Fruit fly (Drosophila melanogaster) whole organism, embryonic: ENCODE data around the gene Lipt2.
A peak's percentile ranks its signal among the peaks of the same experiment; 100 is the strongest.

Experiments
- Abd-B ChIP-seq: fragments of 200-800 bp; sonication (Bioruptor generic); optimal IDR thresholded peaks from 2 replicates; lab custom pipeline; 2018; ENCODE audit warnings: missing biosample characterization, mild to moderate bottlenecking, missing genetic modification characterization, moderate library complexity
- Asciz ChIP-seq: fragments of 200-800 bp; sonication (Bioruptor generic); optimal IDR thresholded peaks from 2 replicates; lab custom pipeline; 2017; ENCODE audit warnings: missing biosample characterization, mild to moderate bottlenecking, missing genetic modification characterization, missing genetic modification reagents
- Atf-2 ChIP-seq: fragments of 200-800 bp; sonication (Bioruptor generic); optimal IDR thresholded peaks from 2 replicates; lab custom pipeline; 2016; ENCODE audit warnings: missing biosample characterization, missing genetic modification characterization
- Awh ChIP-seq: fragments of 200-800 bp; sonication (Bioruptor generic); IDR thresholded peaks from 2 replicates; pipeline ENCODE4, ENCODE4 v1.3.6; 2022; ENCODE audit warnings: missing biosample characterization, missing genetic modification characterization
- B-H1 ChIP-seq: fragments of 200-800 bp; sonication (Bioruptor generic); IDR thresholded peaks from 3 replicates; pipeline ENCODE4 v1.3.6; 2022; ENCODE audit warnings: missing biosample characterization, missing genetic modification characterization
- Bgb ChIP-seq: fragments of 200-800 bp; sonication (Bioruptor generic); IDR thresholded peaks from 2 replicates; pipeline ENCODE4 v1.3.6; 2022; ENCODE audit warnings: missing biosample characterization, missing genetic modification characterization; ENCODE audit not compliant: partially characterized antibody
- CG10565 ChIP-seq: fragments of 200-800 bp; sonication (Bioruptor generic); optimal IDR thresholded peaks from 3 replicates; lab custom pipeline; 2016; ENCODE audit warnings: missing biosample characterization, mild to moderate bottlenecking, missing genetic modification characterization
- CG11398 ChIP-seq: fragments of 200-800 bp; sonication (Bioruptor generic); optimal IDR thresholded peaks from 2 replicates; lab custom pipeline; 2016; ENCODE audit warnings: missing biosample characterization, missing genetic modification characterization
- CG11560 ChIP-seq: fragments of 200-800 bp; sonication (Bioruptor generic); IDR thresholded peaks from 3 replicates; pipeline ENCODE4 v1.3.6; 2022; ENCODE audit warnings: missing biosample characterization, missing genetic modification characterization
- CG12391 ChIP-seq: fragments of 200-800 bp; sonication (Bioruptor generic); optimal IDR thresholded peaks from 3 replicates; lab custom pipeline; 2018; ENCODE audit warnings: missing biosample characterization, mild to moderate bottlenecking, missing genetic modification characterization, moderate library complexity
- CG12744 ChIP-seq: fragments of 200-800 bp; sonication (Bioruptor generic); optimal IDR thresholded peaks from 2 replicates; lab custom pipeline; 2016; ENCODE audit warnings: missing biosample characterization, missing genetic modification characterization
- CG13123 ChIP-seq: fragments of 200-800 bp; sonication (Bioruptor generic); optimal IDR thresholded peaks from 2 replicates; lab custom pipeline; 2016; ENCODE audit warnings: missing biosample characterization, missing genetic modification characterization
- CG13287 ChIP-seq: fragments of 200-800 bp; sonication (Bioruptor generic); IDR thresholded peaks from 2 replicates; pipeline ENCODE4 v1.3.6; 2022; ENCODE audit warnings: missing biosample characterization, missing genetic modification characterization; ENCODE audit not compliant: partially characterized antibody
- CG15011 ChIP-seq: fragments of 200-800 bp; sonication (Bioruptor generic); optimal IDR thresholded peaks from 3 replicates; lab custom pipeline; 2018; ENCODE audit warnings: missing biosample characterization, mild to moderate bottlenecking, missing genetic modification characterization
- CG15479 ChIP-seq: fragments of 200-800 bp; sonication (Bioruptor generic); optimal IDR thresholded peaks from 3 replicates; lab custom pipeline; 2019; ENCODE audit warnings: missing biosample characterization, mild to moderate bottlenecking, missing genetic modification characterization, moderate library complexity
- CG17802 ChIP-seq: fragments of 200-800 bp; sonication (Bioruptor generic); optimal IDR thresholded peaks from 2 replicates; lab custom pipeline; 2018; ENCODE audit warnings: missing biosample characterization, mild to moderate bottlenecking, missing genetic modification characterization, moderate library complexity
- CG2129 ChIP-seq: fragments of 200-800 bp; sonication (Bioruptor generic); IDR thresholded peaks from 2 replicates; pipeline ENCODE4 v1.3.6; 2022; ENCODE audit warnings: missing biosample characterization, missing genetic modification characterization; ENCODE audit not compliant: partially characterized antibody
- CG31365 ChIP-seq: fragments of 200-800 bp; sonication (Bioruptor generic); optimal IDR thresholded peaks from 2 replicates; lab custom pipeline; 2018; ENCODE audit warnings: missing biosample characterization, mild to moderate bottlenecking, missing genetic modification characterization
- CG3847 ChIP-seq: fragments of 200-800 bp; sonication (Bioruptor generic); IDR thresholded peaks from 2 replicates; pipeline ENCODE4 v1.3.6; 2022; ENCODE audit warnings: missing biosample characterization, missing genetic modification characterization
- CG4328 ChIP-seq: fragments of 200-800 bp; sonication (Bioruptor generic); optimal IDR thresholded peaks from 3 replicates; lab custom pipeline; 2017; ENCODE audit warnings: missing biosample characterization, missing genetic modification reagents, missing genetic modification characterization
- CG4730 ChIP-seq: fragments of 200-800 bp; sonication (Bioruptor generic); IDR thresholded peaks from 2 replicates; pipeline ENCODE4 v1.3.6; 2022; ENCODE audit warnings: missing biosample characterization, missing genetic modification characterization
- CG4854 ChIP-seq: fragments of 200-800 bp; sonication (Bioruptor generic); optimal IDR thresholded peaks from 2 replicates; lab custom pipeline; 2016; ENCODE audit warnings: missing biosample characterization, missing genetic modification characterization, inconsistent platforms
- CG5180 ChIP-seq: fragments of 200-800 bp; sonication (Bioruptor generic); optimal IDR thresholded peaks from 3 replicates; lab custom pipeline; 2017; ENCODE audit warnings: missing biosample characterization, missing genetic modification characterization, mild to moderate bottlenecking, moderate library complexity, missing genetic modification reagents
- CG7987 ChIP-seq: fragments of 200-800 bp; sonication (Bioruptor generic); optimal IDR thresholded peaks from 2 replicates; lab custom pipeline; 2018; ENCODE audit warnings: missing biosample characterization, mild to moderate bottlenecking, missing genetic modification characterization, moderate library complexity
- CG9609 ChIP-seq: fragments of 200-800 bp; sonication (Bioruptor generic); optimal IDR thresholded peaks from 3 replicates; lab custom pipeline; 2016; ENCODE audit warnings: missing biosample characterization, missing genetic modification characterization
- CoRest ChIP-seq: fragments of 200-800 bp; sonication (Bioruptor generic); optimal IDR thresholded peaks from 3 replicates; lab custom pipeline; 2018; ENCODE audit warnings: missing biosample characterization, mild to moderate bottlenecking, missing genetic modification characterization, moderate library complexity
- Dbx ChIP-seq: fragments of 200-800 bp; sonication (Bioruptor generic); IDR thresholded peaks from 3 replicates; pipeline ENCODE4 v1.3.6; 2022; ENCODE audit warnings: missing biosample characterization, missing genetic modification characterization
- Dek ChIP-seq: fragments of 200-800 bp; sonication (Bioruptor generic); optimal IDR thresholded peaks from 3 replicates; lab custom pipeline; 2019; ENCODE audit warnings: missing biosample characterization, mild to moderate bottlenecking, missing genetic modification characterization, moderate library complexity
- Dref ChIP-seq: fragments of 200-800 bp; sonication (Bioruptor generic); IDR thresholded peaks from 2 replicates; pipeline ENCODE4 v1.3.6; 2022; ENCODE audit warnings: missing biosample characterization, missing genetic modification characterization
- H15 ChIP-seq: fragments of 200-800 bp; sonication (Bioruptor generic); IDR thresholded peaks from 3 replicates; pipeline ENCODE4 v1.3.6; 2022; ENCODE audit warnings: missing biosample characterization, missing genetic modification characterization
- HLH4C ChIP-seq: fragments of 200-800 bp; sonication (Bioruptor generic); IDR thresholded peaks from 3 replicates; pipeline ENCODE4 v1.3.6; 2022; ENCODE audit warnings: missing biosample characterization, missing genetic modification characterization; ENCODE audit not compliant: partially characterized antibody
- Hr78 ChIP-seq, 2 experiments: fragments of 200-800 bp in 1 of 2; fragments of >200 bp in 1 of 2; sonication (Bioruptor generic) in 1 of 2; optimal IDR thresholded peaks; 2 replicates each; lab custom pipeline; 2017 to 2019; ENCODE audit warnings: missing biosample characterization in 2 of 2, missing genetic modification characterization in 2 of 2, mild to moderate bottlenecking in 1 of 2, moderate library complexity in 1 of 2
- Vsx1 ChIP-seq: fragments of 200-800 bp; sonication (Bioruptor generic); optimal IDR thresholded peaks from 2 replicates; lab custom pipeline; 2017; ENCODE audit warnings: missing biosample characterization, mild to moderate bottlenecking, missing genetic modification characterization, missing genetic modification reagents
- bbx ChIP-seq: fragments of 200-800 bp; sonication (Bioruptor generic); IDR thresholded peaks from 2 replicates; pipeline ENCODE4 v1.3.6; 2022; ENCODE audit warnings: missing biosample characterization, missing genetic modification characterization; ENCODE audit not compliant: partially characterized antibody
- chn ChIP-seq: fragments of 200-800 bp; sonication (Bioruptor generic); optimal IDR thresholded peaks from 2 replicates; lab custom pipeline; 2016; ENCODE audit warnings: missing biosample characterization, missing genetic modification characterization
- dpn ChIP-seq, 2 experiments: fragments of 200-800 bp; sonication (Bioruptor generic); optimal IDR thresholded peaks; 3 replicates each; lab custom pipeline; 2016; ENCODE audit warnings: missing biosample characterization in 2 of 2, missing genetic modification characterization in 2 of 2
- emc ChIP-seq: fragments of 200-800 bp; sonication (Bioruptor generic); optimal IDR thresholded peaks from 2 replicates; lab custom pipeline; 2016; ENCODE audit warnings: missing biosample characterization, missing genetic modification characterization
- fd96Cb ChIP-seq: fragments of 200-800 bp; sonication (Bioruptor generic); optimal IDR thresholded peaks from 2 replicates; lab custom pipeline; 2018; ENCODE audit warnings: missing biosample characterization, mild to moderate bottlenecking, missing genetic modification characterization, moderate library complexity
- gem ChIP-seq: fragments of 200-800 bp; sonication (Bioruptor generic); optimal IDR thresholded peaks from 2 replicates; lab custom pipeline; 2019; ENCODE audit warnings: missing biosample characterization, mild to moderate bottlenecking, missing genetic modification characterization, moderate library complexity
- grn ChIP-seq: fragments of 200-800 bp; sonication (Bioruptor generic); optimal IDR thresholded peaks from 3 replicates; lab custom pipeline; 2017; ENCODE audit warnings: missing biosample characterization, missing genetic modification characterization
- hb ChIP-seq: fragments of 200-800 bp; sonication (Bioruptor generic); IDR thresholded peaks from 3 replicates; pipeline ENCODE4 v1.3.6; 2022; ENCODE audit warnings: missing biosample characterization, missing genetic modification characterization; ENCODE audit not compliant: partially characterized antibody
- kay ChIP-seq: fragments of 200-800 bp; sonication (Bioruptor generic); optimal IDR thresholded peaks from 2 replicates; lab custom pipeline; 2016; ENCODE audit warnings: missing biosample characterization, missing genetic modification characterization
- lmd ChIP-seq: fragments of 200-800 bp; sonication (Bioruptor generic); IDR thresholded peaks from 2 replicates; pipeline ENCODE4 v1.3.6; 2022; ENCODE audit warnings: missing biosample characterization, missing genetic modification characterization
- nom ChIP-seq: fragments of 200-800 bp; sonication (Bioruptor generic); optimal IDR thresholded peaks from 2 replicates; lab custom pipeline; 2017; ENCODE audit warnings: missing biosample characterization, missing genetic modification characterization, mild to moderate bottlenecking, moderate library complexity, missing genetic modification reagents
- shn ChIP-seq: fragments of 200-800 bp; sonication (Bioruptor generic); optimal IDR thresholded peaks from 3 replicates; lab custom pipeline; 2016; ENCODE audit warnings: missing biosample characterization, missing genetic modification characterization
- tna ChIP-seq: fragments of 200-800 bp; sonication (Bioruptor generic); IDR thresholded peaks from 2 replicates; pipeline ENCODE4 v1.3.6; 2022; ENCODE audit warnings: missing biosample characterization, missing genetic modification characterization; ENCODE audit not compliant: partially characterized antibody
- zen2 ChIP-seq: fragments of 200-800 bp; sonication (Bioruptor generic); IDR thresholded peaks from 3 replicates; pipeline ENCODE4 v1.3.6; 2022; ENCODE audit warnings: missing biosample characterization, missing genetic modification characterization; ENCODE audit not compliant: partially characterized antibody

Lipt2 gene

dm6 chr3R:4479038-4479988 is 42.2 kb upstream of the Lipt2 start, which contains the start of gene CG31523 (continued):
- TF ChIP-seq emc = no peak
- TF ChIP-seq Asciz (GFP tag; lab: Kevin White, UChicago) = no peak
- no peak for TF ChIP-seq fd96Cb (tag; lab: Kevin White, UChicago)
- TF ChIP-seq Awh (GFP tag; lab: Robert Waterston, UW) = no peak
- no peak for TF ChIP-seq kay (GFP tag; lab: Kevin White, UChicago)
- no peak for TF ChIP-seq CG15011
- no peak for TF ChIP-seq Atf-2 (GFP tag; lab: Kevin White, UChicago)
- no peak; the same call in 1 of the 2 replicates for TF ChIP-seq tna (GFP tag; lab: Robert Waterston, UW)
- TF ChIP-seq dpn (GFP tag; optimal IDR thresholded peaks at IDR 0.05; lab: Kevin White, UChicago) = no peak
- no peak for TF ChIP-seq Abd-B
- no peak for TF ChIP-seq CG17802 (tag; lab: Kevin White, UChicago)
- TF ChIP-seq lmd = no peak
- TF ChIP-seq nom (GFP tag; lab: Kevin White, UChicago) = no peak
- TF ChIP-seq Dbx (GFP tag; lab: Robert Waterston, UW) = no peak
- peak; percentile 64 for TF ChIP-seq Dref (GFP tag; lab: Robert Waterston, UW)
- TF ChIP-seq CG11398 (GFP tag; lab: Kevin White, UChicago) = no peak
- peak; percentile 85 for TF ChIP-seq Bgb (GFP tag; lab: Robert Waterston, UW)
- peak; percentile 22 for TF ChIP-seq CG12391 (tag; lab: Kevin White, UChicago)
- no peak for TF ChIP-seq chn (GFP tag; lab: Kevin White, UChicago)
- TF ChIP-seq hb (GFP tag; lab: Robert Waterston, UW) = no peak
- TF ChIP-seq H15 (GFP tag; lab: Robert Waterston, UW) = no peak
- TF ChIP-seq gem (tag; lab: Kevin White, UChicago) = no peak
- TF ChIP-seq CG9609 (GFP tag; lab: Kevin White, UChicago) = no peak
- no peak for TF ChIP-seq grn (GFP tag; lab: Kevin White, UChicago)
- no peak for TF ChIP-seq CG7987
- TF ChIP-seq CG12744 (GFP tag; lab: Kevin White, UChicago) = no peak
- no peak for TF ChIP-seq CG3847 (GFP tag; lab: Robert Waterston, UW)
- TF ChIP-seq CG13287 (GFP tag; lab: Robert Waterston, UW) = peak; percentile 78
- TF ChIP-seq Dek (tag; lab: Kevin White, UChicago) = no peak
- peak; percentile 51 for TF ChIP-seq CG2129
- TF ChIP-seq shn = no peak
- peak; percentile 41 for TF ChIP-seq CoRest (tag; lab: Kevin White, UChicago)
- TF ChIP-seq CG31365 (tag; lab: Kevin White, UChicago) = no peak
- no peak for TF ChIP-seq Hr78 (GFP tag; optimal IDR thresholded peaks at IDR 0.05; lab: Kevin White, UChicago)
- TF ChIP-seq HLH4C = peak; percentile 61
- no peak for TF ChIP-seq B-H1 (GFP tag; lab: Robert Waterston, UW)
- TF ChIP-seq CG15479 (GFP tag; lab: Kevin White, UChicago) = no peak
- TF ChIP-seq zen2 = peak; percentile 62; the same call in 2 of the 3 replicates
- TF ChIP-seq CG4328 (GFP tag; lab: Kevin White, UChicago) = no peak
- TF ChIP-seq CG4730 (GFP tag; lab: Robert Waterston, UW) = no peak
- no peak for TF ChIP-seq Vsx1
- peak; percentile 99 for TF ChIP-seq CG5180 (GFP tag; lab: Kevin White, UChicago)
- TF ChIP-seq CG13123 (GFP tag; lab: Kevin White, UChicago) = no peak
- no peak for TF ChIP-seq CG4854 (GFP tag; lab: Kevin White, UChicago)
- no peak for TF ChIP-seq CG11560 (tag; lab: Robert Waterston, UW)
- peak; percentile 58; the same call in 1 of the 2 replicates for TF ChIP-seq bbx (GFP tag; lab: Robert Waterston, UW)
- no peak for TF ChIP-seq CG10565 (GFP tag; lab: Kevin White, UChicago)
